Worm (Caenorhabditis elegans) whole organism, late embryonic: ENCODE measurements around the gene F48F5.6.
A peak's percentile ranks its signal among the peaks of the same experiment; 100 is the strongest.

ENCODE experiments used
- K02D7.2 ChIP-seq: sonication (generic microtip); optimal IDR thresholded peaks from 2 replicates; lab custom pipeline; 2017; ENCODE audit warnings: mild to moderate bottlenecking, missing genetic modification characterization, missing compliant biosample characterization
- Y22D7AL.16 ChIP-seq: sonication (generic microtip); optimal IDR thresholded peaks from 2 replicates; lab custom pipeline; 2016; ENCODE audit warnings: missing genetic modification characterization, missing compliant biosample characterization
- ahr-1 ChIP-seq: sonication (generic microtip); optimal IDR thresholded peaks from 2 replicates; lab custom pipeline; 2016; ENCODE audit warnings: missing genetic modification characterization, missing compliant biosample characterization
- ama-1 ChIP-seq: fragments of 150-350 bp; optimal IDR thresholded peaks from 2 replicates; lab custom pipeline; 2014
- ceh-2 ChIP-seq: sonication (generic microtip); optimal IDR thresholded peaks from 2 replicates; lab custom pipeline; 2016; ENCODE audit warnings: missing genotype, missing genetic modification characterization, missing compliant biosample characterization
- ceh-31 ChIP-seq: sonication (generic microtip); optimal IDR thresholded peaks from 2 replicates; lab custom pipeline; 2016; ENCODE audit warnings: missing genetic modification characterization, missing compliant biosample characterization
- ceh-34 ChIP-seq: sonication (generic microtip); optimal IDR thresholded peaks from 2 replicates; lab custom pipeline; 2016; ENCODE audit warnings: mild to moderate bottlenecking, missing genetic modification characterization, missing compliant biosample characterization
- ceh-45 ChIP-seq: fragments of 200-800 bp; sonication (Bioruptor generic); IDR thresholded peaks from 2 replicates; pipeline ENCODE4 v1.3.6; 2022; ENCODE audit warnings: missing genetic modification reagents, missing genetic modification characterization, missing compliant biosample characterization
- ceh-48 ChIP-seq: sonication (generic microtip); optimal IDR thresholded peaks from 2 replicates; lab custom pipeline; 2016; ENCODE audit warnings: missing genetic modification characterization, inconsistent platforms, missing compliant biosample characterization
- che-1 ChIP-seq: sonication (generic microtip); optimal IDR thresholded peaks from 2 replicates; lab custom pipeline; 2016; ENCODE audit warnings: mild to moderate bottlenecking, missing genetic modification characterization, missing compliant biosample characterization
- dmd-4 ChIP-seq: sonication (generic microtip); optimal IDR thresholded peaks from 2 replicates; lab custom pipeline; 2016; ENCODE audit warnings: borderline replicate concordance, missing genetic modification characterization, missing compliant biosample characterization
- dve-1 ChIP-seq: sonication (generic microtip); optimal IDR thresholded peaks from 2 replicates; lab custom pipeline; 2017; ENCODE audit warnings: antibody characterized with exemption, mild to moderate bottlenecking, missing genetic modification characterization, missing compliant biosample characterization
- elt-2 ChIP-seq: sonication (generic microtip); optimal IDR thresholded peaks from 2 replicates; lab custom pipeline; 2016; ENCODE audit warnings: missing genetic modification reagents, missing genetic modification characterization, missing compliant biosample characterization
- elt-4 ChIP-seq: sonication (generic microtip); optimal IDR thresholded peaks from 2 replicates; lab custom pipeline; 2016; ENCODE audit warnings: missing genetic modification characterization, missing compliant biosample characterization
- fax-1 ChIP-seq: sonication (generic microtip); optimal IDR thresholded peaks from 2 replicates; lab custom pipeline; 2016; ENCODE audit warnings: missing genotype, missing genetic modification characterization, missing compliant biosample characterization
- fkh-6 ChIP-seq: sonication (generic microtip); optimal IDR thresholded peaks from 2 replicates; lab custom pipeline; 2016; ENCODE audit warnings: missing genetic modification characterization, missing compliant biosample characterization
- gmeb-2 ChIP-seq: sonication (generic microtip); optimal IDR thresholded peaks from 2 replicates; lab custom pipeline; 2016; ENCODE audit warnings: missing genetic modification characterization, inconsistent platforms, missing compliant biosample characterization
- hlh-30 ChIP-seq: sonication (generic microtip); optimal IDR thresholded peaks from 2 replicates; lab custom pipeline; 2017; ENCODE audit warnings: antibody characterized with exemption, missing genetic modification characterization, missing compliant biosample characterization; ENCODE audit not compliant: insufficient read depth
- lim-6 ChIP-seq: sonication (generic microtip); optimal IDR thresholded peaks from 2 replicates; lab custom pipeline; 2016; ENCODE audit warnings: missing genetic modification characterization, missing compliant biosample characterization
- madf-2 ChIP-seq: sonication (generic microtip); optimal IDR thresholded peaks from 2 replicates; lab custom pipeline; 2017; ENCODE audit warnings: missing genetic modification characterization, missing compliant biosample characterization
- nfya-1 ChIP-seq: sonication (generic microtip); optimal IDR thresholded peaks from 2 replicates; lab custom pipeline; 2017; ENCODE audit warnings: missing genetic modification characterization, mild to moderate bottlenecking, missing compliant biosample characterization, antibody characterized with exemption, moderate library complexity
- nhr-232 ChIP-seq: sonication (generic microtip); optimal IDR thresholded peaks from 2 replicates; lab custom pipeline; 2016; ENCODE audit warnings: missing genetic modification characterization, missing compliant biosample characterization
- npax-4 ChIP-seq: sonication (generic microtip); optimal IDR thresholded peaks from 2 replicates; lab custom pipeline; 2016; ENCODE audit warnings: missing genetic modification characterization, missing compliant biosample characterization
- odd-2 ChIP-seq: sonication (generic microtip); optimal IDR thresholded peaks from 2 replicates; lab custom pipeline; 2017; ENCODE audit warnings: antibody characterized with exemption, mild to moderate bottlenecking, missing genetic modification characterization, missing compliant biosample characterization
- pag-3 ChIP-seq: sonication (generic microtip); optimal IDR thresholded peaks from 2 replicates; lab custom pipeline; 2016; ENCODE audit warnings: missing compliant biosample characterization, missing genetic modification characterization, borderline replicate concordance
- pat-9 ChIP-seq: fragments of 200-800 bp; sonication (Bioruptor generic); optimal IDR thresholded peaks from 2 replicates; lab custom pipeline; 2018; ENCODE audit warnings: mild to moderate bottlenecking, missing genetic modification characterization, moderate library complexity, missing compliant biosample characterization
- pha-2 ChIP-seq: sonication (generic microtip); optimal IDR thresholded peaks from 2 replicates; lab custom pipeline; 2017; ENCODE audit warnings: mild to moderate bottlenecking, missing genetic modification characterization, missing compliant biosample characterization
- pha-4 ChIP-seq: fragments of 150-350 bp; optimal IDR thresholded peaks from 2 replicates; lab custom pipeline; 2018; ENCODE audit warnings: missing biosample characterization, missing genetic modification reagents, missing genetic modification characterization
- pqm-1 ChIP-seq: sonication (generic microtip); optimal IDR thresholded peaks from 2 replicates; lab custom pipeline; 2016; ENCODE audit warnings: missing genetic modification characterization, missing compliant biosample characterization
- ref-2 ChIP-seq: sonication (generic microtip); optimal IDR thresholded peaks from 2 replicates; lab custom pipeline; 2016; ENCODE audit warnings: missing genetic modification characterization, missing compliant biosample characterization
- sdc-2 ChIP-seq: sonication (generic microtip); optimal IDR thresholded peaks from 2 replicates; lab custom pipeline; 2016; ENCODE audit warnings: missing genotype, missing genetic modification characterization, missing compliant biosample characterization
- tbx-2 ChIP-seq: sonication (generic microtip); optimal IDR thresholded peaks from 2 replicates; lab custom pipeline; 2016; ENCODE audit warnings: missing genetic modification characterization, missing compliant biosample characterization
- tbx-7 ChIP-seq: sonication (generic microtip); optimal IDR thresholded peaks from 2 replicates; lab custom pipeline; 2016; ENCODE audit warnings: missing genotype, missing genetic modification characterization, missing compliant biosample characterization
- ttx-3 ChIP-seq: sonication (generic microtip); optimal IDR thresholded peaks from 2 replicates; lab custom pipeline; 2016; ENCODE audit warnings: missing genetic modification reagents, missing genetic modification characterization, missing compliant biosample characterization
- unc-42 ChIP-seq: sonication (generic microtip); optimal IDR thresholded peaks from 2 replicates; lab custom pipeline; 2016; ENCODE audit warnings: missing genotype, missing genetic modification characterization, missing compliant biosample characterization
- unc-55 ChIP-seq: sonication (generic microtip); optimal IDR thresholded peaks from 2 replicates; lab custom pipeline; 2017; ENCODE audit warnings: missing biosample characterization, missing genetic modification reagents, missing genetic modification characterization

The F48F5.6 gene

DNA sequence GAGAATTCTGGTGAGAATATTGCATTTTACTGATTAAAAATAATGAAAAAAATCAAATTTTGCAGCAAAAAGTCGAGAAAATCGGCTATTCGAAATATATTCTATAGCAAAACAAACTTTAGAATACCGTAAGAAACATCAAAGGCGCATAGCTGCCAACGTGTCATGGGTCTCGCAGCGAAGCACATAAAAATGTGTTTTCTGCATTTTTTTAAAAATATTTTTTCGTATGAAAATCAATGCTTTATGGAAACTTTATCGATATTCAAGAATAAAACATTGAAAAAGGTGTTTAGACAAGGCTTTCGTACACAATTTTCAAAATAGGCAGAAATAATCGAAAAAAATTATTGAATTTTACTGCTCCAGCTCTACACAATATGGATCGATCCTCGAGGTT is 23.5 kb upstream of the F48F5.6 start:
- TF ChIP-seq pag-3 (tag; lab: Kevin White, UChicago) (no peak), ceh-34 (tag; lab: Kevin White, UChicago) (no peak), pha-4 (no peak), sdc-2 (tag; lab: Kevin White, UChicago) (no peak), ttx-3 (tag; lab: Kevin White, UChicago) (no peak), unc-42 (no peak), lim-6 (tag; lab: Kevin White, UChicago) (no peak), pha-2 (tag; lab: Kevin White, UChicago) (no peak), ceh-2 (tag; lab: Kevin White, UChicago) (no peak), dve-1 (no peak), ceh-45 (no peak), madf-2 (tag; lab: Kevin White, UChicago) (no peak)

DNA sequence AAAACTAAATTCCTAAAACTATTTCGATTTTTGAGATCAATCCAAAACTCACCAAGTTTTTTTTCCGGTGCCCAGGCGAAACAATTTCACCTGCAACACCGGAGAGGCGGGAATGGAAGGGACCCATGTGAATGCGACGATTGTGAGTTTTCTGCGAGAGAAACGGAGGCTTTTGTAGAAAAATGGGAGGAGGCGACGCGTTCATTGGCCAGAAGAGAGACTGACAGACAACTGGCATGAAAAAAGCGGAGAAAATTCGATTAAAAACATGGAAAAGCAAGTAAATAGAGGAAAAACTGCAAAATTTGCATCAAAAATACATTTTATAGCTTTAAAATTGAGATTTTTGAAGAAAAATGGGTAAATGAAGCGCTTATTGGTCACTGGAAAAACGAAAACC is 22.8 kb upstream of the F48F5.6 start, which contains the start of gene B0250.7:
Gene B0250.7 (minus strand): TSS at position 232 of the 400 bp plus-strand sequence.
- TF ChIP-seq nfya-1, result peak; percentile 82
- no peak for TF ChIP-seq ceh-48 (tag; lab: Kevin White, UChicago)

DNA sequence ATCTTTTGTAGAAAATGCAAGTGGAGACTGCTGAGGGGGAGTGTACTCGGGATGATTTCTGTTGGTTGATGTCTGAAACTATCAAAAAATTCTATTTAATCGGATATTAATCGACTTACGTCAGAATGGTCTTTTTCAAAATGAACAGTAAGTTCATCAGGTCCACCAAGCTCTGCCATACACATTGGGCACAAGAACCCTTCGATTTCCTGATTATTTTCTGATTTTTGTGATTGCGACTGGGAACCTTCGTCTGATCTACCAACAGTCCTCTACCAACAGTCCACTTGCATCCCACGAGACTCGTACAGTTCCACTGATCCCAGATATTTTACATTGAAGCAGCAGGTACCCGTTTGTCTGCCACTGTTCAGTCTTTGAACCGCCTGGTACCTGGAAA is 22.0 kb upstream of the F48F5.6 start:
- TF ChIP-seq unc-42, result no peak
- TF ChIP-seq gmeb-2, result no peak
- TF ChIP-seq pqm-1 (tag; lab: Kevin White, UChicago), result no peak
- TF ChIP-seq tbx-7, result no peak
- no peak for TF ChIP-seq elt-2
- no peak for TF ChIP-seq ttx-3 (tag; lab: Kevin White, UChicago)
- TF ChIP-seq, all 69 proteins: peak for 0

DNA sequence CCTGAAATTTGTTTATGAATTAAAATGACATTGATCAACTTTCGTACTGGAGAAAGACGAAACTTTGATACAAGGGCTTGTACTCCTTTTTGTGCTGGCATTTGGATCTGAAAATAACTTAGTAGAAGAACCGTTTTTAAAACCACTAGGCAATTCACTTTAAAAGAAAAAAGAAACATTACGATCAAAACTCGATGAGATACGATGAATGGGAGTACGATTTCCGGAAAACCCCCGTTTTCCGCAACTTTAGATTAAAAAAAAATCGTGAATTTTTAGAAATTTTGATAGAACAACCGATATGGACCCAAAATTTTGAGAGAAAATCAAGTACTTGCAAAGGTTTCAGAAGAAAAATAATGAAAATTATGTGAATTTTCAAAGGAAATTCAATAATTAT is 17.4 kb upstream of the F48F5.6 start, which contains the start of gene B0250.8:
Gene B0250.8 (minus strand): TSS at position 101 of the 400 bp plus-strand sequence.
- TF ChIP-seq elt-4 (tag; lab: Kevin White, UChicago) (no peak), ceh-2 (tag; lab: Kevin White, UChicago) (no peak), odd-2 (tag; lab: Kevin White, UChicago) (no peak), gmeb-2 (no peak), tbx-7 (no peak), ref-2 (tag; lab: Kevin White, UChicago) (no peak), Y22D7AL.16 (tag; lab: Kevin White, UChicago) (no peak), fax-1 (tag; lab: Kevin White, UChicago) (no peak), nhr-232 (tag; lab: Kevin White, UChicago) (no peak), dmd-4 (tag; lab: Kevin White, UChicago) (no peak), K02D7.2 (tag; lab: Kevin White, UChicago) (no peak), madf-2 (tag; lab: Kevin White, UChicago) (no peak)

DNA sequence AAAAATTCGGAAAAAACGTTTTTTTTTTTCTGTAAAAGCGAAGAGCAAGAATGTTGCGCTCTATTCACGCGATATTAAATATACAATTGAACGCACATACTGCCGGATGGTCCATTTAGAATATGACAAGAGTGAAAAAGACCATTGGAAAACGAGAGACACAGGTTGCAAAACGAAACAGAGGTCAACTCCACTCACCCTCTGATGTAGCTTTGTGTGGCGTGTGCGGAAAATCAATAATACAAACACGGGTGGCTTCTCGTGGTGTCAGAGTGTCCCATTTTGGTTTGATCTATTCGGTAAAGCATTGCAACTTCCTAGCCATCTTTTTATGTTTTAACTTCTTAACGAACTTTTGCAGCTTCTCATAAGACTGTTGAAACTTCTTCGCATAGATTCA is 11.8 kb upstream of the F48F5.6 start:
- TF ChIP-seq ref-2 (tag; lab: Kevin White, UChicago) (no peak), che-1 (tag; lab: Kevin White, UChicago) (no peak), hlh-30 (tag; lab: Kevin White, UChicago) (peak; percentile 40), unc-42 (peak; percentile 2), unc-55 (GFP tag; lab: Kevin White, UChicago) (peak; percentile 41), ttx-3 (tag; lab: Kevin White, UChicago) (no peak), pat-9 (tag; lab: Kevin White, UChicago) (no peak), npax-4 (tag; lab: Kevin White, UChicago) (no peak), nfya-1 (peak; percentile 12), ceh-34 (tag; lab: Kevin White, UChicago) (no peak), ceh-31 (peak; percentile 49), fkh-6 (no peak), ahr-1 (tag; lab: Kevin White, UChicago) (no peak), ceh-48 (tag; lab: Kevin White, UChicago) (peak; percentile 80), dve-1 (no peak), ama-1 (no peak), tbx-2 (tag; lab: Kevin White, UChicago) (no peak)
